Fruit fly (Drosophila melanogaster) ovary, adult (tissue): ENCODE results near the gene Nedd4.

Experiments used
- CG17801 ChIP-seq: fragments of 200-800 bp; optimal IDR thresholded peaks from 2 replicates; lab custom pipeline; 2019; ENCODE audit warnings: missing biosample characterization, mild to moderate bottlenecking, missing genetic modification characterization, moderate library complexity; ENCODE audit not compliant: partially characterized antibody

Gene Nedd4

DNA sequence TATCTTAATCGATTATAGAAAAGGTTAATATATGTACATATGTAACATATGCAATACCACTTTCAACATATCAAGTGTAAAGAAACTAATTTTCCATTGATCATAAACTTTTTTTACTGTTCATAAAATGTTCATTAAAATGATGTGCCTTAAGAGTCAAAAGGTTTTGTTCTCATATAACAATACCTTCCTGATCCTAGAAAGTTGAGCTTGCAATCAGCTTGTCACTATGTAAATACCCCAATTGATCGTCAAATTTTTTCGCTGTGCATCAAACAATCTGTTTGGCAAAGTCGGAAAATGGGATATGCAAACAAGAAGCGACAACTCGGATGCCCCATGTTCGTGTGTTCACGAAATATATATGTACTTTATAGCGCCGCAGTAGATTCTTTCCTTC lies 60.2 kb downstream of the Nedd4 start:
- no peak for TF ChIP-seq CG17801 (GFP tag; lab: Kevin White, UChicago)

DNA sequence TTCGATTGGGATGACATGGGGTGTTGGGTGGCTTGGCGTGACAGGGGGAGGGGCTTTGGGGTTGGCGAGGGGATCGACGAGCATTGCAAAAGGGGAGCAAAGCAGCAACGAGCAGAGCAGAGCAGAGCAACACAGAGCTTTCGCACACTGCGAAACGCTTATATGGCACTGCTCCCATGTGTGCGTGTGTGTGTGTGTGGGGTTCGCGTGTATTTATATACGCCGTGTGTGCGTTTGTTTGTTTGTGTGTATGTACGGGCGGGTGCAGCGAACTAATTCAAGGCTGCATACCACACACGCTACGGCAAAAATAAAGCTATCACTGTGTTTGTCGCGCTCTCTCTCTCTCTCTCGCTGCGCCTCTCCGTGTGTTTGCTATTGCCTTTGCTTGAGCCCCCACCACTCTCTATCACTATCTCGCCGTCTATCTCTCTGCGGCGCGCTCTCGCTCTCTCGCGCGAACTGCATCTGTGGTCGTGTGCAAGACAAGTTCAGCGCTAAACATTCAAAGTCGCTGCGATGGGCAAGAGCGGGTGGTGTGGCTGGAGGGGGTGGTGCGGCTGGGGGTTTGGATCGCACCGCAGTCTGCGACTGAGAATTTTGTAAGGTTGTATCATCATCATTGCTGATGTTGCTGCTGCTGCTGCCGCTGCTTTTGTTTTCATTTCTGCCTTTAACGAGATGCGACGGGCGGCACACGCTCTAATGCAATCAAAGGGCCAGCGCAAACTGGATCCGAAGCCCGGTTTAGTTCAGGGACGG lies 60.8 kb downstream of the Nedd4 start:
- TF ChIP-seq CG17801 (GFP tag; lab: Kevin White, UChicago), result no peak

DNA sequence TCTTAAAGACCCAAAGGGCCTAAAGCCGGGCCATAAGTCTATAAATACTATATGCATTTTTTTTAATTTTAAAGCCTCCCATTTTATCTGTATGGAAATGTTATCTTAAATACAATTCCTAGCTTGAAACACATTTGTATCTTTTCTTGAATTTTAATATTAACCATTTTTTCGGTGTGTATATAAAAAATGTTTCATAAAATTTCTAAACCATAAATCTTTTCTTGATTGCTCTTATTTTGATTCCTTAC lies 61.3 kb downstream of the Nedd4 start:
- TF ChIP-seq CG17801 (GFP tag; lab: Kevin White, UChicago), result no peak

DNA sequence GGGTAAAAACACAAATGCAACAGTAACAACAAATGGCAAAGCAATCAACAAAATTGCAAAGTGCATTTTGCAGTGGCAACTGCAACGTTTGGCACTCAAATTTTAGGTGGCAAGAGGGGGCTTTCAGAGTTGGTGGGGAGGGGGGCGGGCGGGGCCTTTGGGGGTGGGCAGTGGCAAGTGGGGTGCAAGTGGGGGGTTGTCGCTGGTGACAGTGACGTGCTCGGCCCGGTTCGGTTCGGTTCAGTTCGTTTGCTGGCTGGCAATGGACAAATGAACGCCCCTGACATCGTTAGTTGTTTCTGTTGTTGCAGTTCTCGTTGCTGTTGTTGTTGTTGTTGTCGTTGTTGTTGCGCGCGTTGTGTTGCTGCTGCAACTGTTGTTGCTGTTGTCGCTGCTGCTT lies 63.3 kb downstream of the Nedd4 start:
- TF ChIP-seq CG17801 (GFP tag; lab: Kevin White, UChicago), result no peak

DNA sequence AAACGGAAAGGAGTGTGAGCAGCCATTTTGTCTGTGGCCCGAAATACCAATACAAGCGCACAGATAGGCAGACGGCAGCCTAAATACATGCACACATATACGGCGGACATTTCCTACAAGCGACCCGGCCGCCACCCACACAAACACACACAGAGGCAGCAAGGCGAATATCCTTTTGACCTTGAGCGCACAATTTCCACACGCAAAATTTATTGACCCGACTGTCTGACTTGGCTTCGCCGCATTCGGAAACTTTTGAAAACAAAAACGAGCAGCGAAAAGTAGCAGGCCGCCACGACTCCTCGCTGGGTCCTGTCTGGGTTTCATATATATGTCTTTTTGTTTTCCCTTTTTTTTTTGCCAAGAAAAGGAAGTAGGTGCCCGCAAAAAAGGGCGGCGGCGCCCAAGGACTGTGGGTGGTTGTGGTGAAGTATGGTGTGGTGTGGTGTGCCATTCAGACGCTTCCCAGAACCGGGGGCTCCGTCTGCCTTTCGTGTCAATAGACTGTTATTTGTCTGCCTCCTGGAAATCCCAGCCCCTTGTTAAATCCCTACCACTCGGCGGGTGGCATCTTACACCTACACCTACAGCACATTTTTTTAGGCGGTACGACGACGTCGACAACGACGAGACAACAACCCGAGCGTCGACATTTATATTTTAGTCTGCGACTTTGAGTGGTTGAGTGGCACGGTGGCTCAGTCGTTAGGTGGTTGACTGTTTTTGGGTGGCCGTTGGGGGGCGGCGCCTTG lies 66.1 kb downstream of the Nedd4 start:
- no peak for TF ChIP-seq CG17801 (GFP tag; lab: Kevin White, UChicago)
